Fruit fly (Drosophila melanogaster) whole organism, embryonic: ENCODE measurements around the gene CG17549.
A peak's percentile ranks its signal among the peaks of the same experiment; 100 is the strongest.

Experiments
- Awh ChIP-seq: fragments of 200-800 bp; sonication (Bioruptor generic); IDR thresholded peaks from 2 replicates; pipeline ENCODE4, ENCODE4 v1.3.6; 2022; ENCODE audit warnings: missing biosample characterization, missing genetic modification characterization
- CG10274 ChIP-seq: fragments of 200-800 bp; sonication (Bioruptor generic); optimal IDR thresholded peaks from 3 replicates; lab custom pipeline; 2017; ENCODE audit warnings: missing biosample characterization, mild to moderate bottlenecking, missing genetic modification characterization
- CG12071 ChIP-seq: fragments of 200-800 bp; sonication (Bioruptor generic); optimal IDR thresholded peaks from 3 replicates; lab custom pipeline; 2018; ENCODE audit warnings: missing biosample characterization, mild to moderate bottlenecking, missing genetic modification characterization
- CG12155 ChIP-seq: fragments of 200-800 bp; sonication (Bioruptor generic); optimal IDR thresholded peaks from 3 replicates; lab custom pipeline; 2016; ENCODE audit warnings: missing biosample characterization, missing genetic modification characterization
- CG12659 ChIP-seq: fragments of 200-800 bp; sonication (Bioruptor generic); optimal IDR thresholded peaks from 3 replicates; lab custom pipeline; 2017; ENCODE audit warnings: mild to moderate bottlenecking, missing biosample characterization, missing genetic modification reagents, missing genetic modification characterization
- CG13624 ChIP-seq: fragments of 200-800 bp; sonication (Bioruptor generic); optimal IDR thresholded peaks from 2 replicates; lab custom pipeline; 2016; ENCODE audit warnings: missing biosample characterization, missing genetic modification characterization
- CG14441 ChIP-seq: fragments of 200-800 bp; sonication (Bioruptor generic); IDR thresholded peaks from 2 replicates; pipeline ENCODE4 v1.3.6; 2022; ENCODE audit warnings: missing biosample characterization, missing genetic modification characterization
- CG15073 ChIP-seq: fragments of 200-800 bp; sonication (Bioruptor generic); optimal IDR thresholded peaks from 2 replicates; lab custom pipeline; 2016; ENCODE audit warnings: missing biosample characterization, missing genetic modification characterization
- CG16779 ChIP-seq: fragments of 200-800 bp; sonication (Bioruptor generic); IDR thresholded peaks from 2 replicates; pipeline ENCODE4 v1.3.6; 2022; ENCODE audit warnings: missing biosample characterization, missing genetic modification characterization
- CG16813 ChIP-seq: fragments of 200-800 bp; sonication (Bioruptor generic); IDR thresholded peaks from 3 replicates; pipeline ENCODE4 v1.3.6; 2022; ENCODE audit warnings: missing biosample characterization, missing genetic modification characterization; ENCODE audit not compliant: partially characterized antibody
- CG1832 ChIP-seq: fragments of 200-800 bp; sonication (Bioruptor generic); optimal IDR thresholded peaks from 2 replicates; lab custom pipeline; 2017; ENCODE audit warnings: missing biosample characterization, mild to moderate bottlenecking, missing genetic modification characterization, inconsistent platforms
- CG18476 ChIP-seq: fragments of 200-800 bp; sonication (Bioruptor generic); optimal IDR thresholded peaks from 2 replicates; lab custom pipeline; 2016; ENCODE audit warnings: missing biosample characterization, mild to moderate bottlenecking, missing genetic modification characterization
- CG31388 ChIP-seq: fragments of 200-800 bp; sonication (Bioruptor generic); optimal IDR thresholded peaks from 2 replicates; lab custom pipeline; 2016; ENCODE audit warnings: missing biosample characterization, missing genetic modification characterization
- CG5180 ChIP-seq: fragments of 200-800 bp; sonication (Bioruptor generic); optimal IDR thresholded peaks from 3 replicates; lab custom pipeline; 2017; ENCODE audit warnings: missing biosample characterization, missing genetic modification characterization, mild to moderate bottlenecking, moderate library complexity, missing genetic modification reagents
- CG6654 ChIP-seq: fragments of 200-800 bp; sonication (Bioruptor generic); optimal IDR thresholded peaks from 2 replicates; lab custom pipeline; 2017; ENCODE audit warnings: missing biosample characterization, mild to moderate bottlenecking, missing genetic modification characterization
- CG6813 ChIP-seq: fragments of 200-800 bp; sonication (Bioruptor generic); optimal IDR thresholded peaks from 2 replicates; lab custom pipeline; 2017; ENCODE audit warnings: missing biosample characterization, missing genetic modification characterization, mild to moderate bottlenecking, moderate library complexity, missing genetic modification reagents
- CG7556 ChIP-seq: fragments of 200-800 bp; sonication (Bioruptor generic); optimal IDR thresholded peaks from 2 replicates; lab custom pipeline; 2017; ENCODE audit warnings: missing biosample characterization, mild to moderate bottlenecking, missing genetic modification characterization
- CG7786 ChIP-seq: fragments of 200-800 bp; sonication (Bioruptor generic); optimal IDR thresholded peaks from 2 replicates; lab custom pipeline; 2016; ENCODE audit warnings: missing biosample characterization, missing genetic modification characterization
- CG8281 ChIP-seq: fragments of 200-800 bp; sonication (Bioruptor generic); optimal IDR thresholded peaks from 2 replicates; lab custom pipeline; 2018; ENCODE audit warnings: missing biosample characterization, mild to moderate bottlenecking, missing genetic modification characterization, moderate library complexity
- CG8924 ChIP-seq: fragments of 200-800 bp; optimal IDR thresholded peaks from 3 replicates; lab custom pipeline; 2019; ENCODE audit warnings: missing biosample characterization, mild to moderate bottlenecking, missing genetic modification characterization, moderate library complexity
- CG9437 ChIP-seq: fragments of 200-800 bp; sonication (Bioruptor generic); optimal IDR thresholded peaks from 2 replicates; lab custom pipeline; 2018; ENCODE audit warnings: missing biosample characterization, mild to moderate bottlenecking, missing genetic modification characterization
- Camta ChIP-seq: fragments of 200-800 bp; sonication (Bioruptor generic); optimal IDR thresholded peaks from 2 replicates; lab custom pipeline; 2016; ENCODE audit warnings: missing biosample characterization, missing genetic modification characterization
- Doc2 ChIP-seq: fragments of 200-800 bp; sonication (Bioruptor generic); IDR thresholded peaks from 2 replicates; pipeline ENCODE4 v1.3.6; 2022; ENCODE audit warnings: missing biosample characterization, missing genetic modification characterization
- Dp ChIP-seq: fragments of 200-800 bp; sonication (Bioruptor generic); optimal IDR thresholded peaks from 2 replicates; lab custom pipeline; 2018; ENCODE audit warnings: missing biosample characterization, mild to moderate bottlenecking, missing genetic modification characterization, moderate library complexity
- Hr3 ChIP-seq: fragments of 200-800 bp; sonication (Bioruptor generic); optimal IDR thresholded peaks from 3 replicates; lab custom pipeline; 2016; ENCODE audit warnings: missing biosample characterization, missing genetic modification characterization
- Hsf ChIP-seq: fragments of 200-800 bp; sonication (Bioruptor generic); optimal IDR thresholded peaks from 3 replicates; lab custom pipeline; 2016; ENCODE audit warnings: missing biosample characterization, missing genetic modification characterization
- Mrtf ChIP-seq: fragments of 200-800 bp; sonication (Bioruptor generic); IDR thresholded peaks from 3 replicates; pipeline ENCODE4 v1.3.6; 2022; ENCODE audit warnings: missing biosample characterization, missing genetic modification characterization
- Opbp ChIP-seq: fragments of 200-800 bp; sonication (Bioruptor generic); IDR thresholded peaks from 3 replicates; pipeline ENCODE4 v1.3.6; 2022; ENCODE audit warnings: missing biosample characterization, missing genetic modification characterization; ENCODE audit not compliant: partially characterized antibody
- Scr ChIP-seq: fragments of 200-800 bp; sonication (Bioruptor generic); IDR thresholded peaks from 2 replicates; pipeline ENCODE4 v1.3.6; 2022; ENCODE audit warnings: missing biosample characterization, missing genetic modification characterization; ENCODE audit not compliant: partially characterized antibody
- Taf1 ChIP-seq: fragments of 200-800 bp; sonication (Bioruptor generic); IDR thresholded peaks from 2 replicates; pipeline ENCODE4 v1.3.6; 2022; ENCODE audit warnings: missing biosample characterization, missing genetic modification characterization
- YL-1 ChIP-seq: fragments of 200-800 bp; sonication (Bioruptor generic); optimal IDR thresholded peaks from 3 replicates; lab custom pipeline; 2017; ENCODE audit warnings: missing biosample characterization, mild to moderate bottlenecking, missing genetic modification characterization
- bab2 ChIP-seq: fragments of 200-800 bp; sonication (Bioruptor generic); optimal IDR thresholded peaks from 2 replicates; lab custom pipeline; 2016; ENCODE audit warnings: missing biosample characterization, missing genetic modification characterization
- bigmax ChIP-seq: fragments of 200-800 bp; sonication (Bioruptor generic); optimal IDR thresholded peaks from 2 replicates; lab custom pipeline; 2018; ENCODE audit warnings: missing biosample characterization, mild to moderate bottlenecking, missing genetic modification characterization
- bowl ChIP-seq: fragments of 200-800 bp; sonication (Bioruptor generic); IDR thresholded peaks from 2 replicates; pipeline ENCODE4 v1.3.6; 2022; ENCODE audit warnings: missing biosample characterization, missing genetic modification characterization
- chm ChIP-seq: fragments of 200-800 bp; sonication (Bioruptor generic); IDR thresholded peaks from 2 replicates; pipeline ENCODE4 v1.3.6; 2022; ENCODE audit warnings: missing biosample characterization, missing genetic modification characterization
- insv ChIP-seq, 2 experiments: fragments of 200-800 bp; sonication (Bioruptor generic); optimal IDR thresholded peaks; 3 replicates each; lab custom pipeline; 2016 to 2018; ENCODE audit warnings: missing biosample characterization in 2 of 2, missing genetic modification characterization in 2 of 2
- jumu ChIP-seq: fragments of 200-800 bp; sonication (Bioruptor generic); optimal IDR thresholded peaks from 3 replicates; lab custom pipeline; 2016; ENCODE audit warnings: missing biosample characterization, missing genetic modification characterization
- lab ChIP-seq: fragments of 200-800 bp; sonication (Bioruptor generic); optimal IDR thresholded peaks from 3 replicates; lab custom pipeline; 2017; ENCODE audit warnings: missing biosample characterization, missing genetic modification characterization, mild to moderate bottlenecking, moderate library complexity, missing genetic modification reagents
- lola ChIP-seq, 3 experiments: fragments of >200 bp in 2 of 3; fragments of 200-800 bp in 1 of 3; sonication (Bioruptor generic) in 1 of 3; optimal IDR thresholded peaks; 2 replicates each; lab custom pipeline; 2017 to 2019; ENCODE audit warnings: missing biosample characterization in 3 of 3, missing genetic modification characterization in 3 of 3, mild to moderate bottlenecking in 1 of 3, moderate library complexity in 1 of 3
- lov ChIP-seq, 2 experiments: fragments of 200-800 bp in 1 of 2; fragments of >200 bp in 1 of 2; sonication (Bioruptor generic) in 1 of 2; IDR thresholded peaks in 1 of 2; optimal IDR thresholded peaks in 1 of 2; 2 replicates in 1 of 2; 3 replicates in 1 of 2; pipeline versions ENCODE4 v1.3.6 to Lab custom; 2017 to 2022; ENCODE audit warnings: missing biosample characterization in 1 of 2, missing genetic modification characterization in 1 of 2
- mam ChIP-seq: fragments of 200-800 bp; sonication (Bioruptor generic); optimal IDR thresholded peaks from 3 replicates; lab custom pipeline; 2016; ENCODE audit warnings: missing biosample characterization, missing genetic modification characterization
- nau ChIP-seq: fragments of 200-800 bp; sonication (Bioruptor generic); optimal IDR thresholded peaks from 3 replicates; lab custom pipeline; 2017; ENCODE audit warnings: missing biosample characterization, mild to moderate bottlenecking, missing genetic modification characterization, missing genetic modification reagents
- nerfin-1 ChIP-seq: fragments of 200-800 bp; sonication (Bioruptor generic); optimal IDR thresholded peaks from 3 replicates; lab custom pipeline; 2019; ENCODE audit warnings: missing biosample characterization, mild to moderate bottlenecking, missing genetic modification characterization, moderate library complexity
- org-1 ChIP-seq: fragments of 200-800 bp; sonication (Bioruptor generic); optimal IDR thresholded peaks from 2 replicates; lab custom pipeline; 2017; ENCODE audit warnings: missing biosample characterization, missing genetic modification characterization
- pb ChIP-seq: fragments of 200-800 bp; sonication (Bioruptor generic); optimal IDR thresholded peaks from 3 replicates; lab custom pipeline; 2016; ENCODE audit warnings: missing biosample characterization, missing genetic modification characterization
- peb ChIP-seq: fragments of 200-800 bp; sonication (Bioruptor generic); IDR thresholded peaks from 2 replicates; pipeline ENCODE4 v1.3.6; 2022; ENCODE audit warnings: missing biosample characterization, missing genetic modification characterization
- sim ChIP-seq: fragments of 200-800 bp; sonication (Bioruptor generic); IDR thresholded peaks from 2 replicates; pipeline ENCODE4 v1.3.6; 2022; ENCODE audit warnings: missing biosample characterization, missing genetic modification characterization
- sug ChIP-seq: fragments of 200-800 bp; optimal IDR thresholded peaks from 2 replicates; lab custom pipeline; 2019; ENCODE audit warnings: missing biosample characterization, mild to moderate bottlenecking, missing genetic modification characterization, moderate library complexity
- unc-4 ChIP-seq: fragments of 200-800 bp; sonication (Bioruptor generic); IDR thresholded peaks from 2 replicates; pipeline ENCODE4 v1.3.6; 2022; ENCODE audit warnings: missing biosample characterization, missing genetic modification characterization; ENCODE audit not compliant: partially characterized antibody
- zfh1 ChIP-seq: fragments of 200-800 bp; sonication (Bioruptor generic); IDR thresholded peaks from 3 replicates; pipeline ENCODE4 v1.3.6; 2022; ENCODE audit warnings: missing biosample characterization, missing genetic modification characterization

Gene CG17549

dm6 chr2L:19376145-19376544 is 13.7 kb downstream of the CG17549 start (continued):
- no peak for TF ChIP-seq nerfin-1 (tag; lab: Kevin White, UChicago)
- TF ChIP-seq Doc2 = no peak
- no peak for TF ChIP-seq CG9437
- no peak for TF ChIP-seq Camta (GFP tag; lab: Kevin White, UChicago)
- no peak for TF ChIP-seq sug (tag; lab: Kevin White, UChicago)
- TF ChIP-seq zfh1 = peak; percentile 79
- TF ChIP-seq CG5180 (GFP tag; lab: Kevin White, UChicago) = no peak
- no peak for TF ChIP-seq Dp (GFP tag; lab: Kevin White, UChicago)
- TF ChIP-seq CG15073 = no peak
- TF ChIP-seq peb (GFP tag; lab: Robert Waterston, UW) = no peak
- TF ChIP-seq YL-1 (GFP tag; lab: Kevin White, UChicago) = no peak
- TF ChIP-seq CG7556 (GFP tag; lab: Kevin White, UChicago) = no peak
- TF ChIP-seq CG31388 (GFP tag; lab: Kevin White, UChicago) = no peak
- TF ChIP-seq Hsf (GFP tag; lab: Kevin White, UChicago) = peak; percentile 13
- no peak for TF ChIP-seq CG1832 (GFP tag; lab: Kevin White, UChicago)
- no peak for TF ChIP-seq CG6813 (GFP tag; lab: Kevin White, UChicago)
- TF ChIP-seq bowl (GFP tag; lab: Robert Waterston, UW) = no peak
- TF ChIP-seq Hr3 (GFP tag; lab: Kevin White, UChicago) = peak; percentile 2
- no peak for TF ChIP-seq CG10274 (GFP tag; lab: Kevin White, UChicago)
- TF ChIP-seq Mrtf = no peak
- TF ChIP-seq org-1 (GFP tag; lab: Kevin White, UChicago) = no peak
- no peak for TF ChIP-seq CG6654
- peak; percentile 26 for TF ChIP-seq CG8924 (tag; lab: Kevin White, UChicago)
- TF ChIP-seq pb (GFP tag; lab: Kevin White, UChicago) = no peak
- no peak for TF ChIP-seq nau (GFP tag; lab: Kevin White, UChicago)
- no peak for TF ChIP-seq CG12155 (GFP tag; lab: Kevin White, UChicago)
- no peak for TF ChIP-seq bab2 (GFP tag; lab: Kevin White, UChicago)
- 0 out of 2 replicates have a peak, but pooled peaks have one; percentile 33 for TF ChIP-seq sim (GFP tag; lab: Robert Waterston, UW)
- TF ChIP-seq CG12659 = no peak
- peak; percentile 41; the same call in 1 of the 2 replicates for TF ChIP-seq chm (GFP tag; lab: Robert Waterston, UW)
- TF ChIP-seq Scr = no peak
- TF ChIP-seq CG16813 = no peak
- TF ChIP-seq lab (GFP tag; lab: Kevin White, UChicago) = no peak
- TF ChIP-seq CG7786 (GFP tag; lab: Kevin White, UChicago) = no peak
- TF ChIP-seq insv (GFP tag; optimal IDR thresholded peaks at IDR 0.05; lab: Kevin White, UChicago) = no peak
- TF ChIP-seq CG13624 (GFP tag; lab: Kevin White, UChicago) = no peak
- no peak for TF ChIP-seq lov (optimal IDR thresholded peaks at IDR 0.05; lab: Kevin White, UChicago)
- no peak; the same call in 2 of the 3 replicates for TF ChIP-seq lov (GFP tag; IDR thresholded peaks at IDR 0.05; lab: Robert Waterston, UW)
- TF ChIP-seq Awh (GFP tag; lab: Robert Waterston, UW) = 0 out of 2 replicates have a peak, but pooled peaks have one; percentile 32
- no peak for TF ChIP-seq bigmax (GFP tag; lab: Kevin White, UChicago)
- no peak for TF ChIP-seq Taf1 (GFP tag; lab: Robert Waterston, UW)
- TF ChIP-seq CG18476 = no peak
- TF ChIP-seq unc-4 (GFP tag; lab: Robert Waterston, UW) = no peak
- no peak for TF ChIP-seq CG14441 (GFP tag; lab: Robert Waterston, UW)
- peak in 1 of 3 experiments; percentile 67 for TF ChIP-seq lola (GFP tag; optimal IDR thresholded peaks at IDR 0.05; lab: Kevin White, UChicago)
- no peak for TF ChIP-seq mam (GFP tag; lab: Kevin White, UChicago)
- no peak for TF ChIP-seq jumu (GFP tag; lab: Kevin White, UChicago)
- TF ChIP-seq CG12071 (GFP tag; lab: Kevin White, UChicago) = no peak
- no peak for TF ChIP-seq CG16779 (GFP tag; lab: Robert Waterston, UW)
- TF ChIP-seq CG8281 (tag; lab: Kevin White, UChicago) = no peak
- no peak for TF ChIP-seq Opbp (GFP tag; lab: Robert Waterston, UW)
